Worm (Caenorhabditis elegans): ENCODE results near the gene nas-11.

nas-11 gene

ce11 chrX:6713277-6713676 lies at the start of gene nas-11:
TSS of gene nas-11 (plus strand) at chrX:6713577.
- TF ChIP-seq sma-9 (GFP tag; optimal IDR thresholded peaks at IDR 0.05) = no peak
- no peak for TF ChIP-seq sma-9 (tag; optimal IDR thresholded peaks at IDR 0.05)
- TF ChIP-seq lsy-2 (tag; optimal IDR thresholded peaks at IDR 0.05) = no peak
- no peak for TF ChIP-seq crh-2 (tag; optimal IDR thresholded peaks at IDR 0.05)
- no peak for TF ChIP-seq nhr-25 (tag; optimal IDR thresholded peaks at IDR 0.05)
- no peak for TF ChIP-seq mbf-1 (tag; optimal IDR thresholded peaks at IDR 0.05)
- TF ChIP-seq skn-1 (tag; optimal IDR thresholded peaks at IDR 0.05) = no peak
- TF ChIP-seq lin-13 (GFP tag; optimal IDR thresholded peaks at IDR 0.05) = no peak
- TF ChIP-seq elt-1 (tag; optimal IDR thresholded peaks at IDR 0.05) = no peak
- TF ChIP-seq ZK546.5 (tag; optimal IDR thresholded peaks at IDR 0.05) = no peak
- no peak for TF ChIP-seq dmd-4 (tag; optimal IDR thresholded peaks at IDR 0.05)
- TF ChIP-seq aly-2 (tag; optimal IDR thresholded peaks at IDR 0.05) = no peak
- TF ChIP-seq zag-1 (tag; optimal IDR thresholded peaks at IDR 0.05) = no peak
- TF ChIP-seq nhr-129 (tag; optimal IDR thresholded peaks at IDR 0.05) = no peak
- no peak for TF ChIP-seq nhr-23 (tag; optimal IDR thresholded peaks at IDR 0.05)

- no peak for TF ChIP-seq nhr-12 (tag; optimal IDR thresholded peaks at IDR 0.05)
- no peak for TF ChIP-seq lin-39 (tag; optimal IDR thresholded peaks at IDR 0.05)
- TF ChIP-seq C34F6.9 (tag; optimal IDR thresholded peaks at IDR 0.05) = no peak
- TF ChIP-seq sma-3 (GFP tag; optimal IDR thresholded peaks at IDR 0.05) = peak; percentile 22
- peak; percentile 31 for TF ChIP-seq sma-9 (GFP tag; optimal IDR thresholded peaks at IDR 0.05)
- TF ChIP-seq sma-9 (tag; optimal IDR thresholded peaks at IDR 0.05) = no peak
- TF ChIP-seq F13H6.1 (tag; optimal IDR thresholded peaks at IDR 0.05) = no peak
- TF ChIP-seq lin-13 (GFP tag; optimal IDR thresholded peaks at IDR 0.05) = no peak
- TF ChIP-seq egl-27 (tag; optimal IDR thresholded peaks at IDR 0.05) = peak; percentile 54
- TF ChIP-seq ceh-16 (tag; optimal IDR thresholded peaks at IDR 0.05) = no peak
- TF ChIP-seq elt-3 (tag; optimal IDR thresholded peaks at IDR 0.05) = no peak
- TF ChIP-seq unc-62 (GFP tag; optimal IDR thresholded peaks at IDR 0.05) = no peak
- TF ChIP-seq nhr-21 (tag; optimal IDR thresholded peaks at IDR 0.05) = peak; percentile 73
- TF ChIP-seq peb-1 (tag; optimal IDR thresholded peaks at IDR 0.05) = no peak
- TF ChIP-seq mab-5 (tag; optimal IDR thresholded peaks at IDR 0.05) = no peak
- TF ChIP-seq nhr-25 (tag; optimal IDR thresholded peaks at IDR 0.05) = peak; percentile 56
These were observed 49.5 kb upstream of the nas-11 start for ce11 chrX:6663780-6664437.

- TF ChIP-seq lin-11 (tag; optimal IDR thresholded peaks at IDR 0.05) = no peak
- no peak for TF ChIP-seq R02D3.7 (tag; optimal IDR thresholded peaks at IDR 0.05)
- TF ChIP-seq lin-13 (GFP tag; optimal IDR thresholded peaks at IDR 0.05) = no peak
- peak; percentile 6 for TF ChIP-seq nhr-129 (tag; optimal IDR thresholded peaks at IDR 0.05)
- TF ChIP-seq unc-55 (GFP tag; optimal IDR thresholded peaks at IDR 0.05) = no peak
- TF ChIP-seq C34F6.9 (tag; optimal IDR thresholded peaks at IDR 0.05) = no peak
- no peak for TF ChIP-seq dmd-4 (tag; optimal IDR thresholded peaks at IDR 0.05)
- TF ChIP-seq ZK546.5 (tag; optimal IDR thresholded peaks at IDR 0.05) = no peak
- no peak for TF ChIP-seq F13H6.1 (tag; optimal IDR thresholded peaks at IDR 0.05)
- no peak for TF ChIP-seq ceh-16 (tag; optimal IDR thresholded peaks at IDR 0.05)
- TF ChIP-seq nhr-237 (tag; optimal IDR thresholded peaks at IDR 0.05) = no peak
- no peak for TF ChIP-seq mbf-1 (tag; optimal IDR thresholded peaks at IDR 0.05)
- TF ChIP-seq sem-4 (tag; optimal IDR thresholded peaks at IDR 0.05) = no peak
- TF ChIP-seq ceh-82 (tag; optimal IDR thresholded peaks at IDR 0.05) = no peak
- TF ChIP-seq ztf-4 (tag; optimal IDR thresholded peaks at IDR 0.05) = no peak
- TF ChIP-seq sma-9 (GFP tag; optimal IDR thresholded peaks at IDR 0.05) = peak; percentile 54
- TF ChIP-seq sma-9 (tag; optimal IDR thresholded peaks at IDR 0.05) = no peak
- TF ChIP-seq fos-1 (tag; optimal IDR thresholded peaks at IDR 0.05) = peak; percentile 33
- peak; percentile 62 for TF ChIP-seq sma-3 (GFP tag; optimal IDR thresholded peaks at IDR 0.05)
- TF ChIP-seq snpc-4 (tag; optimal IDR thresholded peaks at IDR 0.05) = no peak
- TF ChIP-seq crh-2 (tag; optimal IDR thresholded peaks at IDR 0.05) = peak; percentile 42
These were observed 48.1 kb upstream of the nas-11 start for ce11 chrX:6665129-6665858.

- TF ChIP-seq fos-1 (tag; optimal IDR thresholded peaks at IDR 0.05) (peak; percentile 96), lin-11 (tag; optimal IDR thresholded peaks at IDR 0.05) (no peak), zag-1 (tag; optimal IDR thresholded peaks at IDR 0.05) (no peak), nhr-6 (tag; optimal IDR thresholded peaks at IDR 0.05) (no peak), crh-2 (tag; optimal IDR thresholded peaks at IDR 0.05) (peak; percentile 25), sma-9 (GFP tag; optimal IDR thresholded peaks at IDR 0.05) (peak; percentile 53), sma-9 (tag; optimal IDR thresholded peaks at IDR 0.05) (no peak), skn-1 (tag; optimal IDR thresholded peaks at IDR 0.05) (peak; percentile 1)
These were observed 45.9 kb upstream of the nas-11 start for ce11 chrX:6667468-6667867.

Measured in whole organism, L2 larva.